Fruit fly (Drosophila melanogaster) whole organism, wandering third instar larva: Measurements from ENCODE around the gene S6k.

Experiments
- Abd-B ChIP-seq: fragments of >200 bp; optimal IDR thresholded peaks from 2 replicates; lab custom pipeline; 2017; ENCODE audit warnings: missing biosample characterization, missing genetic modification characterization
- CG9705 ChIP-seq: fragments of 200-800 bp; sonication (Bioruptor generic); optimal IDR thresholded peaks from 2 replicates; lab custom pipeline; 2018; ENCODE audit warnings: missing biosample characterization, mild to moderate bottlenecking, missing genetic modification characterization
- CrebA ChIP-seq: fragments of 200-800 bp; sonication (Bioruptor generic); optimal IDR thresholded peaks from 2 replicates; lab custom pipeline; 2016; ENCODE audit warnings: missing biosample characterization, mild to moderate bottlenecking, missing genetic modification characterization, borderline replicate concordance
- Dfd ChIP-seq: fragments of >200 bp; optimal IDR thresholded peaks from 2 replicates; lab custom pipeline; 2017; ENCODE audit warnings: missing biosample characterization, missing genetic modification characterization
- Dif ChIP-seq: fragments of 200-275, 200-300 bp; sonication (Bioruptor generic); optimal IDR thresholded peaks from 2 replicates; lab custom pipeline; 2018; ENCODE audit warnings: missing biosample characterization, missing genetic modification characterization; ENCODE audit not compliant: partially characterized antibody
- HLH106 ChIP-seq: fragments of 200-800 bp; optimal IDR thresholded peaks from 3 replicates; lab custom pipeline; 2019; ENCODE audit warnings: missing biosample characterization, mild to moderate bottlenecking, missing genetic modification characterization, moderate library complexity
- Hr78 ChIP-seq: fragments of >200 bp; optimal IDR thresholded peaks from 2 replicates; lab custom pipeline; 2017; ENCODE audit warnings: missing biosample characterization, missing genetic modification characterization
- Jra ChIP-seq: sonication (Bioruptor generic); optimal IDR thresholded peaks from 2 replicates; lab custom pipeline; 2016; ENCODE audit warnings: missing biosample characterization, missing genetic modification characterization
- Mio ChIP-seq: sonication (Bioruptor generic); optimal IDR thresholded peaks from 2 replicates; lab custom pipeline; 2016; ENCODE audit warnings: missing biosample characterization, missing genetic modification characterization
- N ChIP-seq: fragments of >200 bp; optimal IDR thresholded peaks from 2 replicates; lab custom pipeline; 2018; ENCODE audit warnings: missing biosample characterization, missing external identifiers, missing genetic modification characterization
- OdsH ChIP-seq: fragments of 200-800 bp; sonication (Bioruptor generic); optimal IDR thresholded peaks from 2 replicates; lab custom pipeline; 2016; ENCODE audit warnings: missing biosample characterization, mild to moderate bottlenecking, missing genetic modification characterization
- Rel ChIP-seq, 2 experiments: fragments of 200-800 bp; sonication (Bioruptor generic) in 1 of 2; optimal IDR thresholded peaks; 2 replicates in 1 of 2; 3 replicates in 1 of 2; lab custom pipeline; 2016 to 2019; ENCODE audit warnings: mild to moderate bottlenecking in 2 of 2, missing biosample characterization in 2 of 2, missing genetic modification characterization in 2 of 2, moderate library complexity in 1 of 2
- Sp1 ChIP-seq: fragments of 200-800 bp; sonication (Bioruptor generic); optimal IDR thresholded peaks from 3 replicates; lab custom pipeline; 2019; ENCODE audit warnings: missing biosample characterization, mild to moderate bottlenecking, missing genetic modification characterization, moderate library complexity
- br ChIP-seq: fragments of 200-800 bp; sonication (Bioruptor generic); optimal IDR thresholded peaks from 2 replicates; lab custom pipeline; 2016; ENCODE audit warnings: missing biosample characterization, missing genetic modification characterization
- brk ChIP-seq: fragments of 200-800 bp; sonication (Bioruptor generic); optimal IDR thresholded peaks from 2 replicates; lab custom pipeline; 2016; ENCODE audit warnings: missing biosample characterization, mild to moderate bottlenecking, missing genetic modification characterization
- dmrt93B ChIP-seq: fragments of 200-800 bp; sonication (Bioruptor generic); optimal IDR thresholded peaks from 2 replicates; lab custom pipeline; 2018; ENCODE audit warnings: missing biosample characterization, mild to moderate bottlenecking, missing genetic modification characterization
- dsf ChIP-seq: sonication (Bioruptor generic); optimal IDR thresholded peaks from 2 replicates; lab custom pipeline; 2016; ENCODE audit warnings: missing biosample characterization, missing genetic modification characterization, borderline replicate concordance
- ey ChIP-seq: fragments of 200-800 bp; sonication (Bioruptor generic); optimal IDR thresholded peaks from 2 replicates; lab custom pipeline; 2016; ENCODE audit warnings: missing biosample characterization, missing genetic modification characterization
- foxo ChIP-seq, 2 experiments: fragments of 200-800 bp; sonication (Bioruptor generic); optimal IDR thresholded peaks; 2 replicates in 1 of 2; 3 replicates in 1 of 2; lab custom pipeline; 2016 to 2017; ENCODE audit warnings: missing biosample characterization in 2 of 2, missing genetic modification characterization in 2 of 2
- fru ChIP-seq: fragments of 200-800 bp; sonication (Bioruptor generic); optimal IDR thresholded peaks from 3 replicates; lab custom pipeline; 2016; ENCODE audit warnings: missing biosample characterization, mild to moderate bottlenecking, missing genetic modification characterization
- h ChIP-seq: fragments of 200-800 bp; sonication (Bioruptor generic); optimal IDR thresholded peaks from 3 replicates; lab custom pipeline; 2016; ENCODE audit warnings: missing biosample characterization, mild to moderate bottlenecking, missing genetic modification characterization
- jim ChIP-seq: fragments of 175-275, 200-325 bp; sonication (Bioruptor generic); optimal IDR thresholded peaks from 2 replicates; lab custom pipeline; 2016; ENCODE audit warnings: missing biosample characterization, mild to moderate bottlenecking, missing genetic modification characterization
- lola ChIP-seq: fragments of >200 bp; optimal IDR thresholded peaks from 2 replicates; lab custom pipeline; 2017; ENCODE audit warnings: missing biosample characterization, missing genetic modification characterization
- pan ChIP-seq: fragments of >200 bp; optimal IDR thresholded peaks from 2 replicates; lab custom pipeline; 2017
- psq ChIP-seq: fragments of 200-800 bp; sonication (Bioruptor generic); optimal IDR thresholded peaks from 3 replicates; lab custom pipeline; 2017; ENCODE audit warnings: missing biosample characterization, mild to moderate bottlenecking, missing genetic modification characterization, moderate library complexity
- rgr ChIP-seq: fragments of 200-800 bp; sonication (Bioruptor generic); optimal IDR thresholded peaks from 3 replicates; lab custom pipeline; 2016; ENCODE audit warnings: missing biosample characterization, mild to moderate bottlenecking, missing genetic modification characterization
- sage ChIP-seq: fragments of 200-800 bp; sonication (Bioruptor generic); optimal IDR thresholded peaks from 2 replicates; lab custom pipeline; 2016; ENCODE audit warnings: missing biosample characterization, mild to moderate bottlenecking, missing genetic modification characterization
- sv ChIP-seq: fragments of 200-800 bp; sonication (Bioruptor generic); optimal IDR thresholded peaks from 3 replicates; lab custom pipeline; 2016; ENCODE audit warnings: missing biosample characterization, missing genetic modification characterization
- tai ChIP-seq: sonication (Bioruptor generic); optimal IDR thresholded peaks from 2 replicates; lab custom pipeline; 2016; ENCODE audit warnings: missing biosample characterization, missing genetic modification characterization
- usp ChIP-seq: fragments of >200 bp; optimal IDR thresholded peaks from 2 replicates; lab custom pipeline; 2017; ENCODE audit warnings: missing biosample characterization, missing genetic modification characterization
- woc ChIP-seq: sonication (Bioruptor generic); optimal IDR thresholded peaks from 2 replicates; lab custom pipeline; 2016; ENCODE audit warnings: missing biosample characterization, mild to moderate bottlenecking, missing genetic modification characterization

S6k gene

DNA sequence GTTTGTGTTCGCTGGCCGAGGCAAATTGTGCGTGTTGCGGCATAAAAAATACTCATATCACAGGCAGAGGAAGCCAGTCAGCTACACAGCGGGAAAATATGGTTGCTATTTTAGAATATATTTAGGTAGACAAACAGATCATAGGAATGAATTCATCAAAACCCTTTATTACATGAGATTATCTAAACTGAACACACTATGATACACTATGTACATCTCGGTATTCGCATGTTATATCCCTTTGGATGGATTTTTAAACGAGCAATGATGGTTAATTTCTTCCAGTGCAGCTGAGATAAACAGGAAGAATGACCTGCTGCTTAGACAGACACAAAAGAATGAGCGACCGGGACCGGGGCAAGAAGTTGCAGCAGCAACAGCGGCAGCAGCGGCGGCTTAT is 46.2 kb upstream of the S6k start (continued):
- TF ChIP-seq CrebA (GFP tag; lab: Kevin White, UChicago) (no peak), Mio (GFP tag; lab: Kevin White, UChicago) (no peak)

DNA sequence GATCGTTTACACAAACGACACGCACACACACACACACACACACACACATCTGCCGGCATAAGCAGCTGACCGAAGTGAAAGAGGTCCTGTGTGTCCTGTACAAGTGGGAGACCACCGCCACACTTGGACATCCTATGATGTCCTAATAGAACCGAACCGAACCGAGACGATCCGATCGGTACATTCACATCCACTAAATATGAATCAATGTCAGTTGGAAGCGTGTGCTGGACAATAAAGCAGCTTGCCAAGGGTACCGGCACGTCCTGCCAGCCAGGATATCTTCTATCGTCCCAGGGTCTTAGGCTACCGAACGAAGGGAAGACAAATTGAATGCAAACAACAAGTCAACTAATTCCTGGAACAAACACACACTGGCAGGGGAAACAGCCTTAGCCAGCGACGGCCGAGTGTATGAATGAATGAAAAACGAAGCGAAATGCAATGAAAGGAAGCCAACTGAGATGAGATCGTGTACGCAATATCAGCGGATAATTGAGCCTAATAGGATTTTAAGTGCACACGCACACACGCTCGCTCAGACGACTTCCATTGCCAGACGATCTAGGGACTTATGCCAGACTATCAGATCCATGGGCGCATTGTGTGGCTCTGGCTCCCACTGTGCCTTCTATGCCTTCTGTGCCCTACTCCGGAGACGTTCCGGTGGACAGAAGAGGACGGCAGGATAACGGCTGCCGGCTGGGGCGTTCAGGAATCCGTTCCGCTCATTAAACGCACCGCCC is 45.5 kb upstream of the S6k start:
- no peak for TF ChIP-seq sage (GFP tag; lab: Kevin White, UChicago)
- peak; percentile 45 for TF ChIP-seq Dfd (GFP tag; lab: Kevin White, UChicago)

DNA sequence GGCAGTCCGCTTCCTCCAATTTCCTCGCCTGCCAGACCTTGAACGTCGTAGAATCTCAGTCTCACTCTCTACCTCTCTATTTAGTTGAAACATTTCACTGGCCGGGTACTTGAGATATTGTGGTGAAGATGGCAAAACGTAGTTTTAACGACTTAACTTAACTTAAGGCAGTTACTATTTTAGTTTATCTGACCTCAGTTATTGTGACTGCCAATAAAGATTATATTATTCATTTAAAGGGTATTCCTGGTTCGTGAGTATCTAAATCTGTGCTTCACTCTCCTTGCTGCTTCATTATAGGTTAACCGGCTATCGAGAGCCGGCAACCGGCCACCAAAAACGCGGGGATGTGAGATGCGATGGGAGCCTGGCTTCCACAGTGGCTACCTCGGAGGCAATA is 44.4 kb upstream of the S6k start:
- TF ChIP-seq dmrt93B (GFP tag; lab: Kevin White, UChicago) (no peak), foxo (GFP tag; optimal IDR thresholded peaks at IDR 0.05; lab: Kevin White, UChicago) (peak in 1 of 2 experiments; percentile 11), Jra (GFP tag; lab: Kevin White, UChicago) (no peak)

DNA sequence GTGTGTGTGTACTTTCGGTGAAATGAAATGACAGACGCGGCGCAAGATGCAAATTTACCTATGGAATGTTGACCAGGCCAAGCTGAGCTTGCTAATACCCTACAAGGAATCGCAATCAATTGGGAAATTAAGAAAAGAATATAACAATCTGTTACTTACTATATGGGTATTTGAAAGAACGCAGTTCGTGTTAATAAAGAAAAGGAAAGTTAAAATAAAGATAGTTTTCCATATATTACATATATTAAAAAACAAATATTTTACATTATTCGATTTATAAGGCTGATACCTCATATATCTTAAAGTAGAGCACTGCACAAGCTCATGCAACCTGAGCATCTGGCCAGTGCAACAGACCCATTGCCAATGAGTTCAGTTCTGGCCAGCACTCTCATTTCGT is 40.9 kb upstream of the S6k start:
- TF ChIP-seq pan (lab: Kevin White, UChicago) = no peak
- TF ChIP-seq h = peak; percentile 52
- TF ChIP-seq br (GFP tag; lab: Kevin White, UChicago) = peak; percentile 7
- no peak for TF ChIP-seq psq (GFP tag; lab: Kevin White, UChicago)
- peak; percentile 66 for TF ChIP-seq HLH106 (tag; lab: Kevin White, UChicago)
- no peak for TF ChIP-seq Dif (GFP tag; lab: Kevin White, UChicago)
- no peak for TF ChIP-seq dsf (GFP tag; lab: Kevin White, UChicago)
- peak; percentile 42 for TF ChIP-seq OdsH (GFP tag; lab: Kevin White, UChicago)
- peak; percentile 68 for TF ChIP-seq Sp1 (GFP tag; lab: Kevin White, UChicago)
- no peak for TF ChIP-seq Rel (GFP tag; optimal IDR thresholded peaks at IDR 0.05; lab: Kevin White, UChicago)
- TF ChIP-seq Rel (tag; optimal IDR thresholded peaks at IDR 0.05; lab: Kevin White, UChicago) = no peak
- TF ChIP-seq jim (GFP tag; lab: Kevin White, UChicago) = no peak
- TF ChIP-seq woc (GFP tag; lab: Kevin White, UChicago) = peak; percentile 47
- TF ChIP-seq Hr78 = no peak
- peak; percentile 62 for TF ChIP-seq fru (GFP tag; lab: Kevin White, UChicago)
- no peak for TF ChIP-seq Dfd (GFP tag; lab: Kevin White, UChicago)
- no peak for TF ChIP-seq sage (GFP tag; lab: Kevin White, UChicago)
- TF ChIP-seq foxo (GFP tag; optimal IDR thresholded peaks at IDR 0.05; lab: Kevin White, UChicago) = peak in 1 of 2 experiments; percentile 64
- no peak for TF ChIP-seq Mio (GFP tag; lab: Kevin White, UChicago)
- TF ChIP-seq usp = no peak
- TF ChIP-seq sv = no peak
- no peak for TF ChIP-seq Abd-B (GFP tag; lab: Kevin White, UChicago)
- TF ChIP-seq rgr (GFP tag; lab: Kevin White, UChicago) = peak; percentile 36
- TF ChIP-seq CG9705 (GFP tag; lab: Kevin White, UChicago) = no peak
- no peak for TF ChIP-seq tai
- peak; percentile 56 for TF ChIP-seq ey
- no peak for TF ChIP-seq brk
- no peak for TF ChIP-seq Jra (GFP tag; lab: Kevin White, UChicago)
- peak; percentile 43 for TF ChIP-seq dmrt93B (GFP tag; lab: Kevin White, UChicago)
- no peak for TF ChIP-seq lola (GFP tag; lab: Kevin White, UChicago)
- TF ChIP-seq N (GFP tag; lab: Kevin White, UChicago) = no peak
- TF ChIP-seq CrebA (GFP tag; lab: Kevin White, UChicago) = no peak

DNA sequence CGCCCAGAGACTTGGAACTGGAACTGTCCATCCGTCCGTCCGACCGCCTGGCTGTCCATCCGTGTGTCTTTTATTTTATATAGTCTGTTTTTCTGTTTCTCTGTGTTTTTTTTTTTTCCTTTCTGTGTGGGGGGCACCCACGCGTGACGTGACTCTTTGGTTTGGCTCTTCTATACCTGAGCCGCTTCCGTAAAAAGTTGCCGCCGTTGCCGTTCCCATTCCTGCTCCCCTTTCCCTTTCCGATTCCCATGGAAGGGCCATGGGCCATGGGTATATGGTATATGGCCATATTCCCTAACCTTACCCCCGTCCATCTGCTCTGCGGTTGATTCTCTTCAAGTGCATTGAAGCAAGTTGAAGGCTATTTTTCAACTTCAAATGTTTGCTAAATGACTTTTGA is 38.2 kb upstream of the S6k start:
- TF ChIP-seq Dfd (GFP tag; lab: Kevin White, UChicago) = no peak
